Fruit fly (Drosophila melanogaster) whole organism, pupa: ENCODE data around the gene SMC1.

ENCODE experiments used
- CG10348 ChIP-seq: fragments of 200-800 bp; sonication (Bioruptor generic); IDR thresholded peaks from 2 replicates; pipeline ENCODE4 v1.3.6; 2022; ENCODE audit warnings: missing biosample characterization, missing genetic modification characterization
- CG12605 ChIP-seq: fragments of 200-800 bp; sonication (Bioruptor generic); IDR thresholded peaks from 2 replicates; pipeline ENCODE4 v1.3.6; 2022; ENCODE audit warnings: missing biosample characterization, missing genetic modification characterization
- CG13204 ChIP-seq: fragments of 200-800 bp; sonication (Bioruptor generic); optimal IDR thresholded peaks from 2 replicates; lab custom pipeline; 2018; ENCODE audit warnings: missing biosample characterization, mild to moderate bottlenecking, missing genetic modification characterization, moderate library complexity
- CG14655 ChIP-seq: fragments of 200-800 bp; sonication (Bioruptor generic); optimal IDR thresholded peaks from 3 replicates; lab custom pipeline; 2017; ENCODE audit warnings: mild to moderate bottlenecking, missing biosample characterization, missing genetic modification reagents, missing genetic modification characterization
- CG15710 ChIP-seq: fragments of 200-800 bp; sonication (Bioruptor generic); optimal IDR thresholded peaks from 2 replicates; lab custom pipeline; 2018; ENCODE audit warnings: missing biosample characterization, mild to moderate bottlenecking, missing genetic modification characterization, moderate library complexity
- CG17806 ChIP-seq: fragments of 200-800 bp; sonication (Bioruptor generic); optimal IDR thresholded peaks from 2 replicates; lab custom pipeline; 2018; ENCODE audit warnings: missing biosample characterization, mild to moderate bottlenecking, missing genetic modification characterization, moderate library complexity
- CG32121 ChIP-seq: fragments of 200-800 bp; sonication (Bioruptor generic); IDR thresholded peaks from 2 replicates; pipeline ENCODE4 v1.3.6; 2022; ENCODE audit warnings: missing biosample characterization, missing genetic modification characterization
- CG34367 ChIP-seq: fragments of 200-800 bp; sonication (Bioruptor generic); optimal IDR thresholded peaks from 2 replicates; lab custom pipeline; 2018; ENCODE audit warnings: missing biosample characterization, mild to moderate bottlenecking, missing genetic modification characterization
- CG4496 ChIP-seq: fragments of 200-800 bp; sonication (Bioruptor generic); IDR thresholded peaks from 3 replicates; pipeline ENCODE4 v1.3.6; 2022; ENCODE audit warnings: missing biosample characterization, missing genetic modification characterization
- CG8159 ChIP-seq: fragments of 200-800 bp; sonication (Bioruptor generic); optimal IDR thresholded peaks from 3 replicates; lab custom pipeline; 2018; ENCODE audit warnings: missing biosample characterization, mild to moderate bottlenecking, missing genetic modification characterization, moderate library complexity
- CG8301 ChIP-seq: fragments of 200-800 bp; sonication (Bioruptor generic); optimal IDR thresholded peaks from 2 replicates; lab custom pipeline; 2018; ENCODE audit warnings: missing biosample characterization, mild to moderate bottlenecking, missing genetic modification characterization
- CG9948 ChIP-seq: fragments of 200-800 bp; sonication (Bioruptor generic); optimal IDR thresholded peaks from 2 replicates; lab custom pipeline; 2018; ENCODE audit warnings: missing biosample characterization, mild to moderate bottlenecking, missing genetic modification characterization, moderate library complexity
- D1 ChIP-seq: fragments of 200-800 bp; sonication (Bioruptor generic); optimal IDR thresholded peaks from 2 replicates; lab custom pipeline; 2018; ENCODE audit warnings: missing biosample characterization, mild to moderate bottlenecking, missing genetic modification characterization, moderate library complexity
- EcR ChIP-seq: fragments of 200-800 bp; sonication (Bioruptor generic); optimal IDR thresholded peaks from 3 replicates; lab custom pipeline; 2019; ENCODE audit warnings: missing biosample characterization, missing genetic modification characterization, mild to moderate bottlenecking, moderate library complexity, missing genetic modification reagents
- Ets98B ChIP-seq: fragments of 200-800 bp; sonication (Bioruptor generic); IDR thresholded peaks from 2 replicates; pipeline ENCODE4 v1.3.6; 2022; ENCODE audit warnings: missing biosample characterization, missing genetic modification characterization
- Pif1A ChIP-seq: fragments of 200-800 bp; sonication (Bioruptor generic); optimal IDR thresholded peaks from 3 replicates; lab custom pipeline; 2016; ENCODE audit warnings: missing biosample characterization, missing genetic modification characterization
- Pif1B ChIP-seq: fragments of 200-800 bp; sonication (Bioruptor generic); optimal IDR thresholded peaks from 3 replicates; lab custom pipeline; 2016; ENCODE audit warnings: missing biosample characterization, missing genetic modification characterization
- Snoo ChIP-seq: fragments of 200-800 bp; sonication (Bioruptor generic); optimal IDR thresholded peaks from 3 replicates; lab custom pipeline; 2017; ENCODE audit warnings: missing biosample characterization, mild to moderate bottlenecking, missing genetic modification characterization, inconsistent platforms
- fd96Ca ChIP-seq: fragments of 200-800 bp; sonication (Bioruptor generic); IDR thresholded peaks from 3 replicates; pipeline ENCODE4 v1.3.6; 2022; ENCODE audit warnings: missing biosample characterization, missing genetic modification characterization
- gl ChIP-seq: fragments of 200-800 bp; sonication (Bioruptor generic); optimal IDR thresholded peaks from 2 replicates; lab custom pipeline; 2018; ENCODE audit warnings: missing biosample characterization, mild to moderate bottlenecking, missing genetic modification characterization
- rn ChIP-seq: fragments of 200-800 bp; sonication (Bioruptor generic); IDR thresholded peaks from 2 replicates; pipeline ENCODE4 v1.3.6; 2022; ENCODE audit warnings: missing biosample characterization, missing genetic modification characterization

Gene SMC1

dm6 chr3R:24015939-24016913, 41.9 kb upstream of the SMC1 start:
- TF ChIP-seq fd96Ca (GFP tag; lab: Robert Waterston, UW), result 0 out of 3 replicates have a peak, but pooled peaks have one; percentile 45
- no peak for TF ChIP-seq CG9948 (tag; lab: Kevin White, UChicago)
- TF ChIP-seq rn, result no peak
- 0 out of 2 replicates have a peak, but pooled peaks have one; percentile 45 for TF ChIP-seq CG12605 (GFP tag; lab: Robert Waterston, UW)
- TF ChIP-seq EcR (GFP tag; lab: Kevin White, UChicago), result peak; percentile 92
- peak; percentile 34; the same call in 1 of the 3 replicates for TF ChIP-seq CG4496 (GFP tag; lab: Robert Waterston, UW)
- TF ChIP-seq Ets98B (GFP tag; lab: Robert Waterston, UW), result 0 out of 2 replicates have a peak, but pooled peaks have one; percentile 22
- TF ChIP-seq CG32121 (GFP tag; lab: Robert Waterston, UW), result 0 out of 2 replicates have a peak, but pooled peaks have one; percentile 19
- TF ChIP-seq Pif1B (GFP tag; lab: Kevin White, UChicago), result no peak
- no peak for TF ChIP-seq CG14655

DNA sequence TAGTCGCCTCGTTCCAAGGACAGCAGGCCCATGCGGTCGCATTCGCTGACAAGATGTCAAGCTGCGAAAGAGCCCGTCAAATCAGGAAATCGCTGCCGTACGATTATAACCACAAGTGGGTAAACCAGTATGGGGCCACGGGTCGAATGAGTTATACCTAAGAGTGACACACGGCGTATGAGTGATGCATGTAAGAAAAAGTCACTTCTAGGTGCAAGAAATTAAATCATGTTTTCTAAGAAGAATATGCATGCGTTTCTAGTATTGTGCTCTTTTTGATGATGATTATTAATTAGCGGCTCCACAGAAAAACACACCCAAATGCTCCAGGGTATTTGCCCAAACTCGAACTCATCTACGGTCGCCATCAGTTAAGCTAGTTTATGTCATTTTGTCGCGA, 40.4 kb upstream of the SMC1 start:
- TF ChIP-seq CG10348 (GFP tag; lab: Robert Waterston, UW) (no peak), CG14655 (peak; percentile 29), CG9948 (tag; lab: Kevin White, UChicago) (no peak), CG17806 (tag; lab: Kevin White, UChicago) (peak; percentile 14), CG34367 (no peak), D1 (no peak), rn (no peak), CG8159 (tag; lab: Kevin White, UChicago) (no peak), Pif1A (peak; percentile 9), CG8301 (tag; lab: Kevin White, UChicago) (no peak)

dm6 chr3R:24021895-24022294, 36.2 kb upstream of the SMC1 start:
- TF ChIP-seq CG15710 (tag; lab: Kevin White, UChicago), result no peak
- TF ChIP-seq D1, result no peak
- TF ChIP-seq Pif1A, result no peak
- no peak for TF ChIP-seq CG34367
- no peak for TF ChIP-seq CG9948 (tag; lab: Kevin White, UChicago)
- TF ChIP-seq EcR (GFP tag; lab: Kevin White, UChicago), result no peak
- TF ChIP-seq rn, result no peak
- no peak for TF ChIP-seq CG8301 (tag; lab: Kevin White, UChicago)
- no peak for TF ChIP-seq Snoo (tag; lab: Kevin White, UChicago)
- TF ChIP-seq Ets98B (GFP tag; lab: Robert Waterston, UW), result no peak
- TF ChIP-seq, all 21 proteins: peak for 0

- TF ChIP-seq rn, result no peak
- no peak for TF ChIP-seq Snoo (tag; lab: Kevin White, UChicago)
- peak; percentile 66 for TF ChIP-seq Pif1A
- TF ChIP-seq CG34367, result peak; percentile 43
- peak; percentile 86 for TF ChIP-seq CG14655
- TF ChIP-seq CG4496 (GFP tag; lab: Robert Waterston, UW), result no peak
- peak; percentile 9; the same call in 1 of the 2 replicates for TF ChIP-seq CG10348 (GFP tag; lab: Robert Waterston, UW)
- no peak for TF ChIP-seq Ets98B (GFP tag; lab: Robert Waterston, UW)
- TF ChIP-seq CG17806 (tag; lab: Kevin White, UChicago), result peak; percentile 51
- TF ChIP-seq fd96Ca (GFP tag; lab: Robert Waterston, UW), result 0 out of 3 replicates have a peak, but pooled peaks have one; percentile 28
- TF ChIP-seq CG13204 (GFP tag; lab: Kevin White, UChicago), result no peak
- TF ChIP-seq CG8159 (tag; lab: Kevin White, UChicago), result peak; percentile 67
- TF ChIP-seq CG9948 (tag; lab: Kevin White, UChicago), result peak; percentile 69
- TF ChIP-seq CG12605 (GFP tag; lab: Robert Waterston, UW), result peak; percentile 27; the same call in 1 of the 2 replicates
- TF ChIP-seq gl (tag; lab: Kevin White, UChicago), result no peak
- 0 out of 2 replicates have a peak, but pooled peaks have one; percentile 27 for TF ChIP-seq CG32121 (GFP tag; lab: Robert Waterston, UW)
- no peak for TF ChIP-seq EcR (GFP tag; lab: Kevin White, UChicago)
- TF ChIP-seq Pif1B (GFP tag; lab: Kevin White, UChicago), result no peak
- peak; percentile 79 for TF ChIP-seq CG8301 (tag; lab: Kevin White, UChicago)
- TF ChIP-seq D1, result no peak
- TF ChIP-seq CG15710 (tag; lab: Kevin White, UChicago), result peak; percentile 61
Observed at dm6 chr3R:24024123-24024522, 34.0 kb upstream of the SMC1 start.

DNA sequence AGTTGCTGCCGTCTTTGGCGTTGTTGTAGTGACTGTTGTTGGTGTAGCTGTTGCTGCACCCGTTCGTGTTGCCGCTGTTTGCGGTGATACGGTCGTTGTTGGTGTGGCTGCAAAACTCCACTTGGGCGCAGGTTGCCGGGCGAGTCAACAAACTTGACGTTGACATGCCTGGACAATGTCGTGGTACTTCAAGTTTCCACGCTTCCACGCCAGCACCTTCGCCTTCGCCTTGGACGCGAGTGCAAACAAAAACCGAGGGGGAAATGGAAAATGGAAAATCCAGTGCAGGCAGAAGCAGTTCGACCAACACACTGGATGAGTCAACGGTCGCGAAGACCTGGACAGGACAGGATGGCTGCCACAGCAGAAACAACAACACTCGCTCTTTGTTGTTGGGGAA, 33.4 kb upstream of the SMC1 start:
- TF ChIP-seq gl (tag; lab: Kevin White, UChicago), result no peak
- no peak for TF ChIP-seq fd96Ca (GFP tag; lab: Robert Waterston, UW)
- no peak for TF ChIP-seq CG15710 (tag; lab: Kevin White, UChicago)
- peak; percentile 32 for TF ChIP-seq CG13204 (GFP tag; lab: Kevin White, UChicago)
- peak; percentile 62 for TF ChIP-seq EcR (GFP tag; lab: Kevin White, UChicago)
